Worm (Caenorhabditis elegans) whole organism, L1 larva: Measurements from ENCODE around the gene cdc-73.
A peak's percentile ranks its signal among the peaks of the same experiment; 100 is the strongest.

Source experiments
- C04F5.9 ChIP-seq: sonication (generic microtip); optimal IDR thresholded peaks from 2 replicates; lab custom pipeline; 2016; ENCODE audit warnings: missing genetic modification characterization, missing compliant biosample characterization
- C16A3.4 ChIP-seq: fragments of 150-350 bp; optimal IDR thresholded peaks from 2 replicates; lab custom pipeline; 2014; ENCODE audit warnings: missing biosample characterization, missing genetic modification characterization
- F16B12.6 ChIP-seq: fragments of 150-350 bp; optimal IDR thresholded peaks from 2 replicates; lab custom pipeline; 2014; ENCODE audit warnings: missing biosample characterization, missing genetic modification characterization
- alr-1 ChIP-seq: fragments of 200-800 bp; sonication (Bioruptor generic); optimal IDR thresholded peaks from 2 replicates; lab custom pipeline; 2018; ENCODE audit warnings: borderline replicate concordance, mild to moderate bottlenecking, missing genetic modification characterization, missing compliant biosample characterization
- aly-2 ChIP-seq: fragments of 150-350 bp; optimal IDR thresholded peaks from 2 replicates; lab custom pipeline; 2014; ENCODE audit warnings: missing biosample characterization, missing genetic modification characterization
- ama-1 ChIP-seq: fragments of 150-350 bp; optimal IDR thresholded peaks from 2 replicates; lab custom pipeline; 2014
- ceh-63 ChIP-seq: fragments of 200-800 bp; sonication (Bioruptor generic); optimal IDR thresholded peaks from 2 replicates; lab custom pipeline; 2018; ENCODE audit warnings: mild to moderate bottlenecking, missing genetic modification characterization, missing compliant biosample characterization
- ceh-88 ChIP-seq: fragments of 200-800 bp; sonication (Bioruptor generic); IDR thresholded peaks from 2 replicates; pipeline ENCODE4 v1.3.6; 2022; ENCODE audit warnings: missing genetic modification characterization, missing compliant biosample characterization
- dpl-1 ChIP-seq, 3 experiments: fragments of 150-350 bp in 2 of 3; sonication (generic microtip) in 1 of 3; optimal IDR thresholded peaks; 2 replicates each; lab custom pipeline; 2014 to 2017; ENCODE audit warnings: missing biosample characterization in 3 of 3, missing genetic modification characterization in 3 of 3, missing genetic modification reagents in 3 of 3
- efl-1 ChIP-seq, 4 experiments: fragments of 150-350 bp; optimal IDR thresholded peaks in 3 of 4; peaks in 1 of 4; 1 replicate in 1 of 4; 2 replicates in 3 of 4; lab custom pipeline; 2014; ENCODE audit warnings: missing biosample characterization in 2 of 4, missing genetic modification characterization in 2 of 4, missing genetic modification reagents in 2 of 4
- efl-3 ChIP-seq: fragments of 200-800 bp; sonication (Bioruptor generic); optimal IDR thresholded peaks from 2 replicates; lab custom pipeline; 2018; ENCODE audit warnings: mild to moderate bottlenecking, missing genetic modification characterization, missing compliant biosample characterization
- egl-27 ChIP-seq, 2 experiments: fragments of 150-350 bp in 1 of 2; sonication (generic microtip); optimal IDR thresholded peaks; 3 replicates each; lab custom pipeline; 2017 to 2018; ENCODE audit warnings: missing biosample characterization in 2 of 2, missing genetic modification characterization in 2 of 2, missing genetic modification reagents in 2 of 2
- elt-3 ChIP-seq, 6 experiments: fragments of 150-350 bp in 1 of 6; sonication (generic microtip); optimal IDR thresholded peaks; 2 replicates each; lab custom pipeline; 2017 to 2018; ENCODE audit warnings: missing biosample characterization in 6 of 6, missing genetic modification characterization in 6 of 6, inconsistent platforms in 1 of 6
- ets-5 ChIP-seq: fragments of 200-800 bp; sonication (Bioruptor generic); IDR thresholded peaks from 2 replicates; pipeline ENCODE4 v1.3.6; 2022; ENCODE audit warnings: missing genetic modification characterization, missing compliant biosample characterization
- fkh-10 ChIP-seq: sonication (generic microtip); optimal IDR thresholded peaks from 2 replicates; lab custom pipeline; 2017; ENCODE audit warnings: missing biosample characterization, missing genetic modification reagents, missing genetic modification characterization
- fos-1 ChIP-seq: fragments of 150-350 bp; optimal IDR thresholded peaks from 2 replicates; lab custom pipeline; 2014; ENCODE audit warnings: missing biosample characterization, missing genetic modification characterization
- grh-1 ChIP-seq: fragments of 200-800 bp; sonication (Bioruptor generic); IDR thresholded peaks from 2 replicates; pipeline ENCODE4 v1.3.6; 2022; ENCODE audit warnings: missing genetic modification reagents, missing genetic modification characterization, missing compliant biosample characterization
- hlh-17 ChIP-seq: fragments of 200-800 bp; sonication (Bioruptor generic); optimal IDR thresholded peaks from 2 replicates; lab custom pipeline; 2018; ENCODE audit warnings: missing genetic modification characterization, mild to moderate bottlenecking, missing compliant biosample characterization, moderate library complexity, borderline replicate concordance
- hlh-4 ChIP-seq: sonication (generic microtip); optimal IDR thresholded peaks from 2 replicates; lab custom pipeline; 2016; ENCODE audit warnings: mild to moderate bottlenecking, missing genetic modification characterization, missing compliant biosample characterization
- hpl-2 ChIP-seq: fragments of 150-350 bp; optimal IDR thresholded peaks from 2 replicates; lab custom pipeline; 2014; ENCODE audit warnings: missing biosample characterization, missing genetic modification reagents, missing genetic modification characterization
- irx-1 ChIP-seq: sonication (generic microtip); optimal IDR thresholded peaks from 2 replicates; lab custom pipeline; 2016; ENCODE audit warnings: missing genetic modification characterization, missing compliant biosample characterization
- isw-1 ChIP-seq: fragments of 200-800 bp; sonication (Bioruptor generic); IDR thresholded peaks from 2 replicates; pipeline ENCODE4 v1.3.6; 2022; ENCODE audit warnings: missing genetic modification characterization, missing compliant biosample characterization
- jun-1 ChIP-seq: fragments of 150-350 bp; optimal IDR thresholded peaks from 2 replicates; lab custom pipeline; 2014; ENCODE audit warnings: missing biosample characterization, missing genetic modification reagents, missing genetic modification characterization
- lin-14 ChIP-seq: fragments of 200-800 bp; sonication (Bioruptor generic); optimal IDR thresholded peaks from 2 replicates; lab custom pipeline; 2018; ENCODE audit warnings: mild to moderate bottlenecking, missing genetic modification characterization, moderate library complexity, missing compliant biosample characterization
- lin-35 ChIP-seq, 2 experiments: fragments of 150-350 bp; optimal IDR thresholded peaks; 2 replicates each; lab custom pipeline; 2014; ENCODE audit warnings: missing biosample characterization in 2 of 2, missing genetic modification characterization in 2 of 2, missing genetic modification reagents in 2 of 2
- mab-9 ChIP-seq: fragments of 200-800 bp; sonication (Bioruptor generic); IDR thresholded peaks from 2 replicates; pipeline ENCODE4 v1.3.6; 2022; ENCODE audit warnings: missing genetic modification reagents, missing genetic modification characterization, missing compliant biosample characterization
- mdl-1 ChIP-seq, 2 experiments: fragments of 150-350 bp; optimal IDR thresholded peaks; 2 replicates each; lab custom pipeline; 2014 to 2017; ENCODE audit warnings: missing biosample characterization in 2 of 2, missing genetic modification characterization in 2 of 2, inconsistent platforms in 1 of 2
- nhr-11 ChIP-seq: fragments of 150-350 bp; optimal IDR thresholded peaks from 2 replicates; lab custom pipeline; 2014; ENCODE audit warnings: missing biosample characterization, missing genetic modification characterization
- nhr-12 ChIP-seq: sonication (generic microtip); optimal IDR thresholded peaks from 2 replicates; lab custom pipeline; 2017; ENCODE audit warnings: missing biosample characterization, missing genetic modification characterization
- nhr-19 ChIP-seq: fragments of 200-800 bp; sonication (Bioruptor generic); conservative IDR thresholded peaks from 2 replicates; pipeline ENCODE4 v1.3.6; 2022; ENCODE audit warnings: missing genetic modification characterization, missing compliant biosample characterization
- nhr-20 ChIP-seq: sonication (generic microtip); optimal IDR thresholded peaks from 2 replicates; lab custom pipeline; 2016; ENCODE audit warnings: mild to moderate bottlenecking, missing genetic modification characterization, missing compliant biosample characterization
- nhr-237 ChIP-seq: fragments of 150-350 bp; optimal IDR thresholded peaks from 2 replicates; lab custom pipeline; 2014; ENCODE audit warnings: missing biosample characterization, missing genetic modification characterization
- nhr-28 ChIP-seq: fragments of 150-350 bp; optimal IDR thresholded peaks from 2 replicates; lab custom pipeline; 2014; ENCODE audit warnings: missing biosample characterization, missing genetic modification characterization
- nhr-47 ChIP-seq: sonication (generic microtip); optimal IDR thresholded peaks from 2 replicates; lab custom pipeline; 2016; ENCODE audit warnings: mild to moderate bottlenecking, missing genetic modification characterization, moderate library complexity, missing compliant biosample characterization
- nhr-71 ChIP-seq: sonication (generic microtip); optimal IDR thresholded peaks from 2 replicates; lab custom pipeline; 2016; ENCODE audit warnings: mild to moderate bottlenecking, missing genetic modification characterization, moderate library complexity, missing compliant biosample characterization
- nhr-77 ChIP-seq: fragments of 150-350 bp; optimal IDR thresholded peaks from 2 replicates; lab custom pipeline; 2014; ENCODE audit warnings: missing biosample characterization, missing genetic modification characterization
- pag-3 ChIP-seq: sonication (generic microtip); optimal IDR thresholded peaks from 2 replicates; lab custom pipeline; 2017; ENCODE audit warnings: missing genetic modification characterization, mild to moderate bottlenecking, missing compliant biosample characterization, antibody characterized with exemption, borderline replicate concordance; ENCODE audit not compliant: insufficient read depth
- pax-3 ChIP-seq: fragments of 200-800 bp; sonication (Bioruptor generic); optimal IDR thresholded peaks from 2 replicates; lab custom pipeline; 2018; ENCODE audit warnings: mild to moderate bottlenecking, missing genetic modification characterization, moderate library complexity, missing compliant biosample characterization
- pqm-1 ChIP-seq: sonication (generic microtip); optimal IDR thresholded peaks from 3 replicates; lab custom pipeline; 2017; ENCODE audit warnings: missing biosample characterization, missing genetic modification characterization
- rnt-1 ChIP-seq: sonication (generic microtip); optimal IDR thresholded peaks from 2 replicates; lab custom pipeline; 2016; ENCODE audit warnings: mild to moderate bottlenecking, missing genetic modification characterization, moderate library complexity, missing compliant biosample characterization
- skn-1 ChIP-seq: fragments of 150-350 bp; optimal IDR thresholded peaks from 2 replicates; lab custom pipeline; 2014; ENCODE audit warnings: missing biosample characterization, missing genetic modification characterization
- snpc-4 ChIP-seq: fragments of 150-350 bp; optimal IDR thresholded peaks from 2 replicates; lab custom pipeline; 2014; ENCODE audit warnings: missing biosample characterization, missing genetic modification characterization
- sox-4 ChIP-seq: sonication (generic microtip); optimal IDR thresholded peaks from 2 replicates; lab custom pipeline; 2016; ENCODE audit warnings: missing genetic modification characterization, missing compliant biosample characterization
- sptf-1 ChIP-seq: fragments of 150-350 bp; optimal IDR thresholded peaks from 2 replicates; lab custom pipeline; 2014; ENCODE audit warnings: missing biosample characterization, missing genetic modification characterization
- tlp-1 ChIP-seq: fragments of 150-350 bp; optimal IDR thresholded peaks from 2 replicates; lab custom pipeline; 2014; ENCODE audit warnings: missing biosample characterization, missing genetic modification characterization
- unc-130 ChIP-seq: fragments of 150-350 bp; optimal IDR thresholded peaks from 2 replicates; lab custom pipeline; 2017; ENCODE audit warnings: missing biosample characterization, missing genetic modification characterization, inconsistent platforms
- vab-15 ChIP-seq: sonication (generic microtip); optimal IDR thresholded peaks from 2 replicates; lab custom pipeline; 2017; ENCODE audit warnings: missing genotype, mild to moderate bottlenecking, missing genetic modification characterization, missing compliant biosample characterization
- xbp-1 ChIP-seq: sonication (generic microtip); optimal IDR thresholded peaks from 2 replicates; lab custom pipeline; 2016; ENCODE audit warnings: missing genetic modification characterization, missing compliant biosample characterization
- zag-1 ChIP-seq: fragments of 150-350 bp; optimal IDR thresholded peaks from 2 replicates; lab custom pipeline; 2014; ENCODE audit warnings: missing biosample characterization, missing genetic modification characterization
- zip-4 ChIP-seq: fragments of 200-800 bp; sonication (Bioruptor generic); optimal IDR thresholded peaks from 2 replicates; lab custom pipeline; 2018; ENCODE audit warnings: mild to moderate bottlenecking, missing genetic modification characterization, moderate library complexity, missing compliant biosample characterization
- ztf-4 ChIP-seq: fragments of 150-350 bp; optimal IDR thresholded peaks from 2 replicates; lab custom pipeline; 2014; ENCODE audit warnings: missing biosample characterization, missing genetic modification characterization

The cdc-73 gene

ce11 chrIV:4049398-4049998 lies 7.1 kb downstream of the cdc-73 start, which contains the start of gene pcn-1 (continued):
- TF ChIP-seq efl-1 (optimal IDR thresholded peaks at IDR 0.05; lab: Kevin White, UChicago) (peak; percentile 99), efl-1 (GFP tag; optimal IDR thresholded peaks at IDR 0.05 in 1 of 2; lab: Kevin White, UChicago) (peak; percentile 98 to 100), mdl-1 (tag; optimal IDR thresholded peaks at IDR 0.05; lab: Kevin White, UChicago) (peak in 1 of 2 experiments; percentile 66), jun-1 (tag; lab: Kevin White, UChicago) (peak; percentile 91), elt-3 (tag; optimal IDR thresholded peaks at IDR 0.05; lab: Kevin White, UChicago) (peak in 3 of 6 experiments; percentile 63 to 92 (median 91)), dpl-1 (GFP tag; optimal IDR thresholded peaks at IDR 0.05; lab: Kevin White, UChicago) (peak; percentile 99), C04F5.9 (tag; lab: Kevin White, UChicago) (peak; percentile 94), skn-1 (tag; lab: Kevin White, UChicago) (peak; percentile 83), sptf-1 (no peak), zip-4 (GFP tag; lab: Kevin White, UChicago) (peak; percentile 94), nhr-12 (no peak), rnt-1 (tag; lab: Kevin White, UChicago) (peak; percentile 97), zag-1 (tag; lab: Kevin White, UChicago) (peak; percentile 12), nhr-237 (peak; percentile 71), pag-3 (tag; lab: Kevin White, UChicago) (no peak), fkh-10 (GFP tag; lab: Kevin White, UChicago) (peak; percentile 87), ets-5 (GFP tag; lab: Robert Waterston, UW) (no peak), grh-1 (peak; percentile 96), hlh-17 (no peak), snpc-4 (peak; percentile 92), efl-3 (peak; percentile 100), sox-4 (tag; lab: Kevin White, UChicago) (peak; percentile 97), ztf-4 (tag; lab: Kevin White, UChicago) (peak; percentile 75), F16B12.6 (tag; lab: Kevin White, UChicago) (peak; percentile 95), C16A3.4 (peak; percentile 91), lin-35 (GFP tag; optimal IDR thresholded peaks at IDR 0.05; lab: Kevin White, UChicago) (peak; percentile 98), egl-27 (tag; optimal IDR thresholded peaks at IDR 0.05; lab: Kevin White, UChicago) (peak in 1 of 2 experiments; percentile 24), vab-15 (peak; percentile 48), nhr-20 (tag; lab: Kevin White, UChicago) (peak; percentile 97), nhr-77 (tag; lab: Kevin White, UChicago) (peak; percentile 80), mab-9 (peak; percentile 96), lin-14 (GFP tag; lab: Kevin White, UChicago) (peak; percentile 98), tlp-1 (tag; lab: Kevin White, UChicago) (no peak), isw-1 (peak; percentile 98), pqm-1 (tag; lab: Kevin White, UChicago) (no peak), ama-1 (lab: Kevin White, UChicago) (no peak), ceh-88 (peak; percentile 94), alr-1 (no peak), nhr-11 (tag; lab: Kevin White, UChicago) (peak; percentile 91), nhr-19 (GFP tag; lab: Robert Waterston, UW) (peak; percentile 97), hpl-2 (GFP tag; lab: Kevin White, UChicago) (peak; percentile 89), aly-2 (tag; lab: Kevin White, UChicago) (peak; percentile 44), nhr-47 (peak; percentile 99), hlh-4 (tag; lab: Kevin White, UChicago) (no peak), irx-1 (peak; percentile 99), fos-1 (tag; lab: Kevin White, UChicago) (peak; percentile 88), pax-3 (tag; lab: Kevin White, UChicago) (peak; percentile 97), unc-130 (tag; lab: Kevin White, UChicago) (peak; percentile 82), nhr-28 (tag; lab: Kevin White, UChicago) (no peak), xbp-1 (peak; percentile 97), ceh-63 (GFP tag; lab: Kevin White, UChicago) (peak; percentile 80), nhr-71 (tag; lab: Kevin White, UChicago) (peak; percentile 99)
